Fruit fly (Drosophila melanogaster) whole organism, pupa: ENCODE results near the gene Lrr47.

ENCODE experiments used
- CG10348 ChIP-seq: fragments of 200-800 bp; sonication (Bioruptor generic); IDR thresholded peaks from 2 replicates; pipeline ENCODE4 v1.3.6; 2022; ENCODE audit warnings: missing biosample characterization, missing genetic modification characterization
- CG12605 ChIP-seq: fragments of 200-800 bp; sonication (Bioruptor generic); IDR thresholded peaks from 2 replicates; pipeline ENCODE4 v1.3.6; 2022; ENCODE audit warnings: missing biosample characterization, missing genetic modification characterization
- CG17806 ChIP-seq: fragments of 200-800 bp; sonication (Bioruptor generic); optimal IDR thresholded peaks from 2 replicates; lab custom pipeline; 2018; ENCODE audit warnings: missing biosample characterization, mild to moderate bottlenecking, missing genetic modification characterization, moderate library complexity
- CG34367 ChIP-seq: fragments of 200-800 bp; sonication (Bioruptor generic); optimal IDR thresholded peaks from 2 replicates; lab custom pipeline; 2018; ENCODE audit warnings: missing biosample characterization, mild to moderate bottlenecking, missing genetic modification characterization
- Pif1B ChIP-seq: fragments of 200-800 bp; sonication (Bioruptor generic); optimal IDR thresholded peaks from 3 replicates; lab custom pipeline; 2016; ENCODE audit warnings: missing biosample characterization, missing genetic modification characterization
- fd96Ca ChIP-seq: fragments of 200-800 bp; sonication (Bioruptor generic); IDR thresholded peaks from 3 replicates; pipeline ENCODE4 v1.3.6; 2022; ENCODE audit warnings: missing biosample characterization, missing genetic modification characterization

DNA sequence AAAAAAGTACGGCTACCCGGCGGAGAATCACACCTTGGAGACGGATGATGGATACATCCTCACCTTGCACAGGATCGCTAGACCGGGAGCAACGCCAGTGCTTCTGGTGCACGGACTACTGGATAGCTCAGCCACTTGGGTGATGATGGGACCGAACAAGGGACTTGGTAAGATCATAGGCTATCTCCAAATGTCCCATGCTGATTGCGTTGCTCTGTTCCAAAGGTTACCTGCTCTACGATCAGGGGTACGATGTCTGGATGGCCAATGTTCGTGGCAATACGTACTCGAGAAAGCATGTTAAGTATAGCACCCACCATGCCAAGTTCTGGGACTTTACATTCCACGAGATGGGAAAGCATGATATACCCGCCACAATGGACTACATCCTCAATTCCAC is 13.0 kb downstream of the Lrr47 start:
- no peak for TF ChIP-seq CG17806 (tag; lab: Kevin White, UChicago)
- TF ChIP-seq CG12605: no peak
- no peak for TF ChIP-seq CG34367 (tag; lab: Kevin White, UChicago)
- TF ChIP-seq CG10348 (GFP tag; lab: Robert Waterston, UW): no peak
- TF ChIP-seq Pif1B: no peak
- TF ChIP-seq fd96Ca (GFP tag; lab: Robert Waterston, UW): no peak
